Worm (Caenorhabditis elegans) whole organism, L3 larva: ENCODE data around the gene spe-6.

ENCODE experiments used
- ZK546.5 ChIP-seq: sonication (generic microtip); optimal IDR thresholded peaks from 2 replicates; lab custom pipeline; 2017; ENCODE audit warnings: missing biosample characterization, missing genetic modification characterization
- aly-2 ChIP-seq: fragments of 150-350 bp; optimal IDR thresholded peaks from 2 replicates; lab custom pipeline; 2014; ENCODE audit warnings: missing biosample characterization, missing genetic modification characterization
- ceh-16 ChIP-seq: sonication (generic microtip); optimal IDR thresholded peaks from 2 replicates; lab custom pipeline; 2017; ENCODE audit warnings: missing biosample characterization, missing genetic modification characterization
- ceh-28 ChIP-seq: fragments of 150-350 bp; optimal IDR thresholded peaks from 2 replicates; lab custom pipeline; 2014; ENCODE audit warnings: missing biosample characterization, missing genetic modification reagents, missing genetic modification characterization
- ceh-9 ChIP-seq: sonication (generic microtip); optimal IDR thresholded peaks from 2 replicates; lab custom pipeline; 2018; ENCODE audit warnings: missing biosample characterization, missing genetic modification characterization
- egl-5 ChIP-seq: fragments of 150-350 bp; optimal IDR thresholded peaks from 2 replicates; lab custom pipeline; 2017; ENCODE audit warnings: missing biosample characterization, missing genetic modification reagents, missing genetic modification characterization, inconsistent platforms
- elt-2 ChIP-seq: sonication (generic microtip); optimal IDR thresholded peaks from 2 replicates; lab custom pipeline; 2016; ENCODE audit warnings: missing genetic modification reagents, mild to moderate bottlenecking, missing genetic modification characterization, missing compliant biosample characterization
- fkh-10 ChIP-seq: sonication (generic microtip); optimal IDR thresholded peaks from 2 replicates; lab custom pipeline; 2017; ENCODE audit warnings: missing biosample characterization, missing genetic modification reagents, missing genetic modification characterization
- fkh-2 ChIP-seq: fragments of 150-350 bp; optimal IDR thresholded peaks from 2 replicates; lab custom pipeline; 2014; ENCODE audit warnings: missing biosample characterization, missing genetic modification reagents, missing genetic modification characterization
- fos-1 ChIP-seq: fragments of 150-350 bp; optimal IDR thresholded peaks from 2 replicates; lab custom pipeline; 2014; ENCODE audit warnings: missing biosample characterization, missing genetic modification characterization
- hmg-11 ChIP-seq: sonication (generic microtip); optimal IDR thresholded peaks from 2 replicates; lab custom pipeline; 2016; ENCODE audit warnings: missing genetic modification characterization, missing compliant biosample characterization
- jun-1 ChIP-seq: fragments of 150-350 bp; optimal IDR thresholded peaks from 2 replicates; lab custom pipeline; 2014; ENCODE audit warnings: missing biosample characterization, missing genetic modification reagents, missing genetic modification characterization
- mdl-1 ChIP-seq: fragments of 150-350 bp; optimal IDR thresholded peaks from 2 replicates; lab custom pipeline; 2014; ENCODE audit warnings: missing biosample characterization, missing genetic modification characterization
- mml-1 ChIP-seq: fragments of 150-350 bp; sonication (generic microtip); optimal IDR thresholded peaks from 3 replicates; lab custom pipeline; 2014; ENCODE audit warnings: missing biosample characterization, missing genetic modification characterization
- nfya-1 ChIP-seq: sonication (generic microtip); optimal IDR thresholded peaks from 2 replicates; lab custom pipeline; 2017; ENCODE audit warnings: missing genetic modification characterization, mild to moderate bottlenecking, missing compliant biosample characterization, antibody characterized with exemption, moderate library complexity; ENCODE audit not compliant: insufficient read depth
- nhr-11 ChIP-seq: fragments of 150-350 bp; optimal IDR thresholded peaks from 2 replicates; lab custom pipeline; 2014; ENCODE audit warnings: missing biosample characterization, missing genetic modification characterization
- nhr-12 ChIP-seq: fragments of 150-350 bp; optimal IDR thresholded peaks from 2 replicates; lab custom pipeline; 2014; ENCODE audit warnings: missing biosample characterization, missing genetic modification characterization
- nhr-23 ChIP-seq: fragments of 150-350 bp; optimal IDR thresholded peaks from 2 replicates; lab custom pipeline; 2014; ENCODE audit warnings: missing biosample characterization, missing genetic modification reagents, missing genetic modification characterization
- nhr-67 ChIP-seq: fragments of 150-350 bp; optimal IDR thresholded peaks from 2 replicates; lab custom pipeline; 2014; ENCODE audit warnings: missing biosample characterization, missing genetic modification characterization
- nhr-76 ChIP-seq: fragments of 150-350 bp; sonication (generic microtip); optimal IDR thresholded peaks from 5 replicates; lab custom pipeline; 2014; ENCODE audit warnings: missing biosample characterization, missing genetic modification characterization
- nhr-77 ChIP-seq: fragments of 150-350 bp; optimal IDR thresholded peaks from 2 replicates; lab custom pipeline; 2014; ENCODE audit warnings: missing biosample characterization, missing genetic modification characterization
- pha-4 ChIP-seq: fragments of 150-350 bp; optimal IDR thresholded peaks from 2 replicates; lab custom pipeline; 2014; ENCODE audit warnings: missing biosample characterization, missing genetic modification reagents, missing genetic modification characterization
- pqm-1 ChIP-seq: fragments of 150-350 bp; optimal IDR thresholded peaks from 2 replicates; lab custom pipeline; 2017; ENCODE audit warnings: missing biosample characterization, missing genetic modification characterization, inconsistent platforms
- snpc-4 ChIP-seq: fragments of 150-350 bp; optimal IDR thresholded peaks from 2 replicates; lab custom pipeline; 2014; ENCODE audit warnings: missing biosample characterization, missing genetic modification characterization
- tbx-2 ChIP-seq: sonication (generic microtip); optimal IDR thresholded peaks from 2 replicates; lab custom pipeline; 2016; ENCODE audit warnings: mild to moderate bottlenecking, missing genetic modification characterization, missing compliant biosample characterization
- unc-39 ChIP-seq: sonication (generic microtip); optimal IDR thresholded peaks from 4 replicates; lab custom pipeline; 2017; ENCODE audit warnings: missing biosample characterization, missing genetic modification characterization
- unc-62 ChIP-seq: fragments of 150-350 bp; sonication (generic microtip); optimal IDR thresholded peaks from 4 replicates; lab custom pipeline; 2014; ENCODE audit warnings: missing biosample characterization, missing genetic modification reagents, missing genetic modification characterization
- zag-1 ChIP-seq: fragments of 150-350 bp; optimal IDR thresholded peaks from 2 replicates; lab custom pipeline; 2014; ENCODE audit warnings: missing biosample characterization, missing genetic modification characterization
- ztf-4 ChIP-seq: fragments of 150-350 bp; optimal IDR thresholded peaks from 2 replicates; lab custom pipeline; 2014; ENCODE audit warnings: missing biosample characterization, missing genetic modification characterization

The spe-6 gene

ce11 chrIII:11488662-11489349, 16.5 kb upstream of the spe-6 start:
- TF ChIP-seq zag-1 (tag; lab: Kevin White, UChicago) = no peak
- TF ChIP-seq snpc-4 (tag; lab: Kevin White, UChicago) = no peak
- TF ChIP-seq nfya-1 (tag; lab: Kevin White, UChicago) = peak; percentile 89
- TF ChIP-seq, all 47 proteins: peak for 1

DNA sequence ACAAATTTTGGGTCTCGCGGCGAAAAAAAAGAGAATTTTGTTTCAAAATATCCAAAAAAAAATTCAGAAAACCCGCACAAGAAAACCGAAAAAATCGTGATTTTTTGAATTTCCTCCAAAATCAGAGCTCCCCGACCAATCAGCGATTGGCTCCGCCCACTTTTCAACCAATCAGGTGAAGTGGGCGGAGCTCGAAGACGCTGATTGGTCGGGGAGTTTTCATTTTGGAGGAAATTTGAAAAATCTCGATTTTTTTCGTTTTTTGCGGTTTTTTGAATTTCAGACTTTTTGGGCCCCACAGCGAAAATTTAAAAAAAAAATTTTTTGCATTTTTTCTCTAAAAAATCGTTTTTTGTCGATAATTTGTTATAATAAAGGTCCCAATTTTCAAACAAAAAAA, 15.7 kb upstream of the spe-6 start:
- peak; percentile 64 for TF ChIP-seq nfya-1 (tag; lab: Kevin White, UChicago)
- TF ChIP-seq unc-62 = no peak
- no peak for TF ChIP-seq tbx-2

DNA sequence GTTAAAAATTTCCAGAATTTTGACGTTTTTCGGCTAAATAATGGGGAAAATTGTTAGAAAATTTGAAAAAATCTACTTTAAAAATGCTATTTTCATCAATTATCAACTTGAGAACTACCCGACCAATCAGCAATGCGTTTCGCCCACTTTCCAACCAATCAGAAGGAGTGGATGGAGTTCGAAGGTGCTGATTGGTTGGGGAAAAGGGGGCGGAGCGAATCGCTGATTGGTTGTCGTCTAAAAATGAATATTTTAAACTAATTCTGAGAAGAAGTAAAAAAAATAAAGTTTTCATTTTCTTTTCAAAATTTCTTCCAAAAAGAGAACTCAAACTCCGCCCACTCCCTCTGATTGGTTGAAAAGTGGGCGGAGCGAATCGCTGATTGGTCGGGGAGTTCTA, 15.1 kb upstream of the spe-6 start:
- TF ChIP-seq nfya-1 (tag; lab: Kevin White, UChicago) = peak; percentile 92
- TF ChIP-seq zag-1 (tag; lab: Kevin White, UChicago) = no peak
- TF ChIP-seq ZK546.5 (tag; lab: Kevin White, UChicago) = no peak

DNA sequence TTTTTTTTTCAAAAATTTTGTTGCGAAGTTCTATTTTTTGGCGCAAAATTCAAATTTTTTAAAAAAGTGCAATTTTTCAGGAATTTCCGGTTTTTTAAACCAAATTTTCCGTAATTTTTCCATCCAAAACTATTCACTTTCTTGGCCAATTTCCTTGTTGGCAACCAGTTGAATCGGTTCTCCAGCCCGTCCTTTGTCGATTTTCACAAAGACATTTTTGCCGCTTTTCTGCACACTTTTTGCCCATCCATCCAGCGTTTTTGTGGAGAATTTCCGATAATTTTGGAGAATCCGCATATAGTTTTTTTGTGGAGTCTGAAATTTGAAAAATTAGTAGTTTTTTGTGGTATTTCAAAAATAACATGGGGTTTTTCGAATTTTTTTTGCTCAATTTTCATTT, 12.8 kb upstream of the spe-6 start:
- TF ChIP-seq ZK546.5 (tag; lab: Kevin White, UChicago) (no peak), nhr-23 (tag; lab: Kevin White, UChicago) (no peak), mdl-1 (no peak), pqm-1 (tag; lab: Kevin White, UChicago) (no peak), tbx-2 (no peak), mml-1 (tag; lab: Kevin White, UChicago) (no peak), fkh-2 (tag; lab: Kevin White, UChicago) (no peak)

DNA sequence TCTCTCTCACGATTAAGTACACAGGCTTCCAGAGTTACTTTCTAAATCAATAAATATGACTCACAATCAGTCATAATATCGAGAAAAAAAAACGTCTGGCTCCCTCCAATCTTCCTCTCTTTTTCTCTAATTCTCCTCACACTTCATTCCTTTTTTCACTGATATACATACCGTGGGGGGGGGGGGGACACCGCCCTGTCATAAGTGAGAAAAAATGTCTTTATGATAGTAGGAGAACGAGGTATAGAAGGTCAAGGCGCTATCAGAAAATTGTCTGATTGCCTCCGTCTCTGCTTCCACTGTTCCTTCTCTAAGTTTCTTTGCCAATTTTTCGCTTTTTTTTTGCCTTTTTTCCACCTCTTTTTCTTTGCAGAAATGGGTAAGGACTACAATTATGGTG, 8.8 kb upstream of the spe-6 start, which contains the start of gene Y66D12A.24:
Y66D12A.24 (plus strand) TSS at position 370 of the 400 bp plus-strand sequence.
- TF ChIP-seq jun-1 (tag; lab: Kevin White, UChicago) (peak; percentile 45), aly-2 (tag; lab: Kevin White, UChicago) (no peak), nhr-77 (tag; lab: Kevin White, UChicago) (no peak), nhr-76 (tag; lab: Kevin White, UChicago) (no peak), nfya-1 (tag; lab: Kevin White, UChicago) (no peak), elt-2 (tag; lab: Kevin White, UChicago) (peak; percentile 84), ceh-16 (tag; lab: Kevin White, UChicago) (no peak), pqm-1 (tag; lab: Kevin White, UChicago) (peak; percentile 73), ceh-9 (tag; lab: Kevin White, UChicago) (no peak), unc-39 (tag; lab: Kevin White, UChicago) (no peak), pha-4 (tag; lab: Kevin White, UChicago) (peak; percentile 21)
- TF ChIP-seq, all 47 proteins: peak for 4

- TF ChIP-seq fkh-2 (tag; lab: Kevin White, UChicago) = no peak
- TF ChIP-seq mml-1 (tag; lab: Kevin White, UChicago) = no peak
- TF ChIP-seq nhr-11 = no peak
- no peak for TF ChIP-seq zag-1 (tag; lab: Kevin White, UChicago)
- TF ChIP-seq egl-5 (tag; lab: Kevin White, UChicago) = no peak
- no peak for TF ChIP-seq ceh-28 (tag; lab: Kevin White, UChicago)
- no peak for TF ChIP-seq fkh-10 (GFP tag; lab: Kevin White, UChicago)
- no peak for TF ChIP-seq hmg-11
- no peak for TF ChIP-seq unc-39 (tag; lab: Kevin White, UChicago)
- no peak for TF ChIP-seq ztf-4
- TF ChIP-seq nhr-67 (tag; lab: Kevin White, UChicago) = no peak
- no peak for TF ChIP-seq fos-1 (tag; lab: Kevin White, UChicago)
- no peak for TF ChIP-seq nhr-12 (tag; lab: Kevin White, UChicago)
- TF ChIP-seq tbx-2 = no peak
These were observed 4.6 kb upstream of the spe-6 start, which contains the start of gene nars-2 for ce11 chrIII:11500647-11501046. Gene nars-2, minus strand, starts transcription at chrIII:11500747.
